Fruit fly (Drosophila melanogaster): ENCODE measurements around the gene AdamTS-B.

dm6 chrX:5737157-5737556 is 38.8 kb downstream of the AdamTS-B start:
- TF ChIP-seq HHEX (GFP tag; optimal IDR thresholded peaks at IDR 0.05), result peak; percentile 45
- peak; percentile 50 for TF ChIP-seq ind (GFP tag; optimal IDR thresholded peaks at IDR 0.05)
- peak; percentile 13 for TF ChIP-seq CG16815 (GFP tag; optimal IDR thresholded peaks at IDR 0.05)
- TF ChIP-seq HmgZ (tag; optimal IDR thresholded peaks at IDR 0.05), result no peak
